Fruit fly (Drosophila melanogaster) whole organism, wandering third instar larva: Measurements from ENCODE around the gene Or33c.

Experiments used
- CG32264 ChIP-seq: fragments of 200-800 bp; sonication (Bioruptor generic); optimal IDR thresholded peaks from 2 replicates; lab custom pipeline; 2016; ENCODE audit warnings: missing biosample characterization, missing genetic modification characterization
- GATAd ChIP-seq: sonication (Bioruptor generic); optimal IDR thresholded peaks from 2 replicates; lab custom pipeline; 2016; ENCODE audit warnings: missing biosample characterization, missing genetic modification characterization
- Hr83 ChIP-seq: fragments of 200-300 bp; sonication (Bioruptor generic); optimal IDR thresholded peaks from 2 replicates; lab custom pipeline; 2016; ENCODE audit warnings: missing biosample characterization, mild to moderate bottlenecking, missing genetic modification characterization, moderate library complexity; ENCODE audit not compliant: poor library complexity, severe bottlenecking
- Mio ChIP-seq: sonication (Bioruptor generic); optimal IDR thresholded peaks from 2 replicates; lab custom pipeline; 2016; ENCODE audit warnings: missing biosample characterization, missing genetic modification characterization
- OdsH ChIP-seq: fragments of 200-800 bp; sonication (Bioruptor generic); optimal IDR thresholded peaks from 2 replicates; lab custom pipeline; 2016; ENCODE audit warnings: missing biosample characterization, mild to moderate bottlenecking, missing genetic modification characterization
- Sp1 ChIP-seq: fragments of 200-800 bp; sonication (Bioruptor generic); optimal IDR thresholded peaks from 3 replicates; lab custom pipeline; 2019; ENCODE audit warnings: missing biosample characterization, mild to moderate bottlenecking, missing genetic modification characterization, moderate library complexity
- dsf ChIP-seq: sonication (Bioruptor generic); optimal IDR thresholded peaks from 2 replicates; lab custom pipeline; 2016; ENCODE audit warnings: missing biosample characterization, missing genetic modification characterization, borderline replicate concordance
- foxo ChIP-seq, 2 experiments: fragments of 200-800 bp; sonication (Bioruptor generic); optimal IDR thresholded peaks; 2 replicates in 1 of 2; 3 replicates in 1 of 2; lab custom pipeline; 2016 to 2017; ENCODE audit warnings: missing biosample characterization in 2 of 2, missing genetic modification characterization in 2 of 2
- h ChIP-seq: fragments of 200-800 bp; sonication (Bioruptor generic); optimal IDR thresholded peaks from 3 replicates; lab custom pipeline; 2016; ENCODE audit warnings: missing biosample characterization, mild to moderate bottlenecking, missing genetic modification characterization
- psq ChIP-seq: fragments of 200-800 bp; sonication (Bioruptor generic); optimal IDR thresholded peaks from 3 replicates; lab custom pipeline; 2017; ENCODE audit warnings: missing biosample characterization, mild to moderate bottlenecking, missing genetic modification characterization, moderate library complexity
- usp ChIP-seq: fragments of >200 bp; optimal IDR thresholded peaks from 2 replicates; lab custom pipeline; 2017; ENCODE audit warnings: missing biosample characterization, missing genetic modification characterization

DNA sequence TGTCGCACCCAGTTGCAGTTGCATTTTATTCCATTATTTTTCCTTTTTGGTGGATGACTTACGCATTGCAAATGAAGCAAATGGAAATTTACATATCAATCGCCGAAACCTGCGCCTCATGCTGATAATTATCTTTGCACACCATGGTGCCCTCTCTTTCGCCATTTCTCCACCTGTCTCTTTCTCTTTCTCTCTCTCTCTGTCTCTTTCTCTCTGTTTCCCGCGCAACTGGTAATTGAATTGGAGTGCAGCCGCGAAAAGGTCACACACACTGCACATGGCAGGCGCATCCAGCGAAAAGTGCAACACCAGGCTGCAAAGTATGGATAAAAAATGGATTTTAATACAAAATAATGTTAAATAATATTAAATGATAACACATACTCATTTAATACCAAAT lies 40.0 kb downstream of the Or33c start:
- TF ChIP-seq h (GFP tag; lab: Kevin White, UChicago) (no peak), Mio (GFP tag; lab: Kevin White, UChicago) (no peak), psq (no peak), OdsH (GFP tag; lab: Kevin White, UChicago) (no peak), CG32264 (no peak), usp (GFP tag; lab: Kevin White, UChicago) (no peak), dsf (GFP tag; lab: Kevin White, UChicago) (no peak), Sp1 (GFP tag; lab: Kevin White, UChicago) (no peak), Hr83 (GFP tag; lab: Kevin White, UChicago) (no peak), GATAd (GFP tag; lab: Kevin White, UChicago) (no peak), foxo (GFP tag; optimal IDR thresholded peaks at IDR 0.05; lab: Kevin White, UChicago) (no peak)
